Fruit fly (Drosophila melanogaster): ENCODE results near the gene Naprt.

The Naprt gene

DNA sequence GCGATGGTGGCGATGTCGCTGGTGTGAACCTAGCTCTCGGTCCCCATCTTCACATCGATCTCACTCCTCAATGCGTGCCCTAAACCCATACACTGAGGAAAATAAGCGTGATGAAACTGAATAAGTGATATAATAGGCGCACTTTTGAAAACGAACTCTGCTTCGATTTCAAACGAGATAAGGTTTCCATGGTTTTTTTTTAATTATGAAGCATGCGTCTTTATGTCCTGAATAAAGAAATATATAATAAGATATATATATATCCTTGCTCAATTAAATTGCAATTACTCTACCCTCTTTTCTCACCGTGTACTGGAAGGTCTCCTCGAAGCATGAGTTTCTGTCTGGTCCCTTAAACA lies 25.0 kb upstream of the Naprt start (continued):
- TF ChIP-seq ac (GFP tag; optimal IDR thresholded peaks at IDR 0.05) (peak; percentile 72), pan (optimal IDR thresholded peaks at IDR 0.05) (no peak), pan (GFP tag; optimal IDR thresholded peaks at IDR 0.05 in 1 of 2, IDR thresholded peaks at IDR 0.05 in 1 of 2) (peak in 1 of 2 experiments; percentile 43), H15 (GFP tag; IDR thresholded peaks at IDR 0.05) (0 out of 3 replicates have a peak, but pooled peaks have one; percentile 6), PHDP (tag; optimal IDR thresholded peaks at IDR 0.05) (peak; percentile 65), HHEX (GFP tag; optimal IDR thresholded peaks at IDR 0.05) (peak; percentile 65), ewg (GFP tag; optimal IDR thresholded peaks at IDR 0.05) (peak; percentile 2), Drgx (GFP tag; IDR thresholded peaks at IDR 0.05) (peak; percentile 46; the same call in 1 of the 2 replicates), gfzf (GFP tag; optimal IDR thresholded peaks at IDR 0.05) (no peak), CG18262 (tag; optimal IDR thresholded peaks at IDR 0.05) (peak; percentile 90), CG12236 (GFP tag; optimal IDR thresholded peaks at IDR 0.05) (no peak), grn (GFP tag; optimal IDR thresholded peaks at IDR 0.05) (no peak), Spps (tag; optimal IDR thresholded peaks at IDR 0.05) (peak; percentile 63), CG13624 (GFP tag; optimal IDR thresholded peaks at IDR 0.05) (no peak), Doc2 (GFP tag; IDR thresholded peaks at IDR 0.05) (no peak), NFAT (GFP tag; IDR thresholded peaks at IDR 0.05) (peak; percentile 28; the same call in 1 of the 2 replicates), CG14965 (GFP tag; optimal IDR thresholded peaks at IDR 0.05; ENCODE audit: borderline replicate concordance) (no peak), Mrtf (GFP tag; IDR thresholded peaks at IDR 0.05) (peak; percentile 48; the same call in 1 of the 3 replicates), eve (GFP tag; optimal IDR thresholded peaks at IDR 0.05) (no peak), da (GFP tag; optimal IDR thresholded peaks at IDR 0.05) (no peak), CG17328 (GFP tag; IDR thresholded peaks at IDR 0.05) (peak; percentile 71), CG4328 (GFP tag; optimal IDR thresholded peaks at IDR 0.05) (peak; percentile 7), phol (tag; optimal IDR thresholded peaks at IDR 0.05) (peak; percentile 81), Sry-β (GFP tag; optimal IDR thresholded peaks at IDR 0.05) (peak; percentile 29), NK7.1 (GFP tag; optimal IDR thresholded peaks at IDR 0.05) (no peak), NfI (GFP tag; optimal IDR thresholded peaks at IDR 0.05) (peak; percentile 19), CG31441 (GFP tag; IDR thresholded peaks at IDR 0.05) (peak; percentile 86), vvl (GFP tag; IDR thresholded peaks at IDR 0.05) (0 out of 2 replicates have a peak, but pooled peaks have one; percentile 49), sc (optimal IDR thresholded peaks at IDR 0.05) (no peak), sc (GFP tag; optimal IDR thresholded peaks at IDR 0.05) (peak; percentile 69), CG13123 (GFP tag; optimal IDR thresholded peaks at IDR 0.05) (peak; percentile 30), CG15269 (tag; optimal IDR thresholded peaks at IDR 0.05) (peak; percentile 49), D (optimal IDR thresholded peaks at IDR 0.05) (no peak), D (GFP tag; optimal IDR thresholded peaks at IDR 0.05) (peak; percentile 67), CG6175 (GFP tag; IDR thresholded peaks at IDR 0.05) (no peak), CG17829 (tag; optimal IDR thresholded peaks at IDR 0.05) (peak; percentile 89), hkb (optimal IDR thresholded peaks at IDR 0.05) (no peak), hkb (GFP tag; IDR thresholded peaks at IDR 0.05) (peak; percentile 48; the same call in 1 of the 2 replicates), btn (GFP tag; optimal IDR thresholded peaks at IDR 0.05) (no peak), ap (GFP tag; IDR thresholded peaks at IDR 0.05) (0 out of 2 replicates have a peak, but pooled peaks have one; percentile 10), tin (GFP tag; optimal IDR thresholded peaks at IDR 0.05) (peak; percentile 54), knrl (GFP tag; IDR thresholded peaks at IDR 0.05; ENCODE audit: partially characterized antibody) (no peak), CG1603 (tag; optimal IDR thresholded peaks at IDR 0.05) (peak; percentile 13), CG6272 (GFP tag; IDR thresholded peaks at IDR 0.05) (no peak), Sox100B (GFP tag; optimal IDR thresholded peaks at IDR 0.05) (peak; percentile 37), Neu2 (GFP tag; optimal IDR thresholded peaks at IDR 0.05; ENCODE audit: borderline replicate concordance) (no peak), tup (GFP tag; optimal IDR thresholded peaks at IDR 0.05) (peak; percentile 10), Ssrp (tag; optimal IDR thresholded peaks at IDR 0.05) (peak; percentile 65), CG14860 (GFP tag; IDR thresholded peaks at IDR 0.05; ENCODE audit: partially characterized antibody) (no peak), CG16863 (GFP tag; optimal IDR thresholded peaks at IDR 0.05) (no peak), Hr3 (GFP tag; optimal IDR thresholded peaks at IDR 0.05) (peak; percentile 57), CG7745 (tag; optimal IDR thresholded peaks at IDR 0.05) (no peak)
